Fruit fly (Drosophila melanogaster) whole organism, prepupa: Measurements from ENCODE around the gene CG18649.

ENCODE experiments used
- Blimp-1 ChIP-seq: fragments of 200-800 bp; sonication (Bioruptor generic); optimal IDR thresholded peaks from 3 replicates; lab custom pipeline; 2017; ENCODE audit warnings: missing biosample characterization, missing genetic modification characterization, mild to moderate bottlenecking, moderate library complexity, missing genetic modification reagents
- CG10631 ChIP-seq: fragments of 200-800 bp; sonication (Bioruptor generic); optimal IDR thresholded peaks from 2 replicates; lab custom pipeline; 2016; ENCODE audit warnings: missing biosample characterization, missing genetic modification characterization
- CG10669 ChIP-seq: fragments of 200-800 bp; sonication (Bioruptor generic); optimal IDR thresholded peaks from 3 replicates; lab custom pipeline; 2018; ENCODE audit warnings: missing biosample characterization, mild to moderate bottlenecking, missing genetic modification characterization, moderate library complexity
- CG11902 ChIP-seq: fragments of 200-800 bp; sonication (Bioruptor generic); optimal IDR thresholded peaks from 3 replicates; lab custom pipeline; 2016; ENCODE audit warnings: missing biosample characterization, missing genetic modification characterization
- CG15336 ChIP-seq: fragments of 200-800 bp; sonication (Bioruptor generic); IDR thresholded peaks from 2 replicates; pipeline ENCODE4 v1.3.6; 2022; ENCODE audit warnings: missing biosample characterization, missing genetic modification characterization
- CG1621 ChIP-seq: fragments of 200-800 bp; sonication (Bioruptor generic); optimal IDR thresholded peaks from 3 replicates; lab custom pipeline; 2018; ENCODE audit warnings: missing biosample characterization, mild to moderate bottlenecking, missing genetic modification characterization
- CG16779 ChIP-seq: fragments of 200-800 bp; sonication (Bioruptor generic); optimal IDR thresholded peaks from 3 replicates; lab custom pipeline; 2017; ENCODE audit warnings: missing biosample characterization, mild to moderate bottlenecking, missing genetic modification characterization
- CG3919 ChIP-seq: fragments of 200-800 bp; sonication (Bioruptor generic); optimal IDR thresholded peaks from 3 replicates; lab custom pipeline; 2016; ENCODE audit warnings: missing biosample characterization, missing genetic modification characterization
- CG6276 ChIP-seq: fragments of 200-800 bp; sonication (Bioruptor generic); optimal IDR thresholded peaks from 2 replicates; lab custom pipeline; 2017; ENCODE audit warnings: missing biosample characterization, mild to moderate bottlenecking, missing genetic modification characterization
- CG6792 ChIP-seq: fragments of 200-800 bp; sonication (Bioruptor generic); optimal IDR thresholded peaks from 3 replicates; lab custom pipeline; 2016; ENCODE audit warnings: missing biosample characterization, missing genetic modification characterization
- CG6808 ChIP-seq: fragments of 200-800 bp; sonication (Bioruptor generic); optimal IDR thresholded peaks from 3 replicates; lab custom pipeline; 2017; ENCODE audit warnings: missing biosample characterization, missing genetic modification characterization, mild to moderate bottlenecking, moderate library complexity, missing genetic modification reagents
- CG8119 ChIP-seq: fragments of 200-800 bp; sonication (Bioruptor generic); IDR thresholded peaks from 3 replicates; pipeline ENCODE4 v1.3.6; 2022; ENCODE audit warnings: missing biosample characterization, missing genetic modification characterization
- CG8319 ChIP-seq: fragments of 200-800 bp; sonication (Bioruptor generic); optimal IDR thresholded peaks from 3 replicates; lab custom pipeline; 2016; ENCODE audit warnings: missing biosample characterization, missing genetic modification characterization
- CG9139 ChIP-seq: fragments of 200-800 bp; sonication (Bioruptor generic); optimal IDR thresholded peaks from 3 replicates; lab custom pipeline; 2017; ENCODE audit warnings: missing biosample characterization, mild to moderate bottlenecking, missing genetic modification characterization
- Eip75B ChIP-seq: fragments of 200-800 bp; sonication (Bioruptor generic); optimal IDR thresholded peaks from 3 replicates; lab custom pipeline; 2016; ENCODE audit warnings: missing biosample characterization, missing genetic modification characterization
- Eip78C ChIP-seq: fragments of 200-800 bp; sonication (Bioruptor generic); peaks from one replicate; lab custom pipeline; 2016; ENCODE audit warnings: missing biosample characterization, missing genetic modification characterization
- Ets21C ChIP-seq: fragments of 200-800 bp; sonication (Bioruptor generic); optimal IDR thresholded peaks from 3 replicates; lab custom pipeline; 2016; ENCODE audit warnings: missing biosample characterization, missing genetic modification characterization
- Ets96B ChIP-seq: fragments of 200-800 bp; optimal IDR thresholded peaks from 2 replicates; lab custom pipeline; 2019; ENCODE audit warnings: missing biosample characterization, mild to moderate bottlenecking, missing genetic modification characterization, moderate library complexity
- Gug ChIP-seq: fragments of 200-800 bp; sonication (Bioruptor generic); IDR thresholded peaks from 2 replicates; pipeline ENCODE4 v1.3.6; 2022; ENCODE audit warnings: missing biosample characterization, missing genetic modification characterization
- Hr39 ChIP-seq: fragments of 200-800 bp; sonication (Bioruptor generic); optimal IDR thresholded peaks from 2 replicates; lab custom pipeline; 2016; ENCODE audit warnings: missing biosample characterization, missing genetic modification characterization
- OdsH ChIP-seq: fragments of 200-800 bp; sonication (Bioruptor generic); optimal IDR thresholded peaks from 3 replicates; lab custom pipeline; 2016; ENCODE audit warnings: missing biosample characterization, missing genetic modification characterization
- Smox ChIP-seq: fragments of 200-800 bp; sonication (Bioruptor generic); optimal IDR thresholded peaks from 3 replicates; lab custom pipeline; 2016; ENCODE audit warnings: missing biosample characterization, missing genetic modification characterization
- Sox102F ChIP-seq: fragments of 200-800 bp; sonication (Bioruptor generic); optimal IDR thresholded peaks from 2 replicates; lab custom pipeline; 2016; ENCODE audit warnings: missing biosample characterization, mild to moderate bottlenecking, missing genetic modification characterization
- Sox14 ChIP-seq: fragments of 200-800 bp; sonication (Bioruptor generic); optimal IDR thresholded peaks from 3 replicates; lab custom pipeline; 2016; ENCODE audit warnings: missing biosample characterization, missing genetic modification characterization
- Sox15 ChIP-seq: fragments of 200-800 bp; sonication (Bioruptor generic); optimal IDR thresholded peaks from 3 replicates; lab custom pipeline; 2016; ENCODE audit warnings: missing biosample characterization, missing genetic modification characterization
- achi ChIP-seq: fragments of 200-800 bp; sonication (Bioruptor generic); optimal IDR thresholded peaks from 3 replicates; lab custom pipeline; 2016; ENCODE audit warnings: missing biosample characterization, missing genetic modification characterization
- acj6 ChIP-seq: fragments of 200-800 bp; sonication (Bioruptor generic); optimal IDR thresholded peaks from 3 replicates; lab custom pipeline; 2016; ENCODE audit warnings: missing biosample characterization, missing genetic modification characterization
- dac ChIP-seq: fragments of 200-800 bp; sonication (Bioruptor generic); optimal IDR thresholded peaks from 2 replicates; lab custom pipeline; 2017; ENCODE audit warnings: missing biosample characterization, mild to moderate bottlenecking, missing genetic modification characterization
- dsx ChIP-seq: fragments of 200-800 bp; optimal IDR thresholded peaks from 3 replicates; lab custom pipeline; 2019; ENCODE audit warnings: missing biosample characterization, mild to moderate bottlenecking, missing genetic modification characterization, moderate library complexity; ENCODE audit not compliant: poor library complexity, severe bottlenecking
- fd59A ChIP-seq: fragments of 200-800 bp; sonication (Bioruptor generic); optimal IDR thresholded peaks from 2 replicates; lab custom pipeline; 2017; ENCODE audit warnings: missing biosample characterization, mild to moderate bottlenecking, missing genetic modification characterization, missing genetic modification reagents
- lz ChIP-seq: fragments of 200-800 bp; sonication (Bioruptor generic); optimal IDR thresholded peaks from 3 replicates; lab custom pipeline; 2016; ENCODE audit warnings: missing biosample characterization, missing genetic modification characterization
- net ChIP-seq: fragments of 200-800 bp; sonication (Bioruptor generic); optimal IDR thresholded peaks from 3 replicates; lab custom pipeline; 2016; ENCODE audit warnings: missing biosample characterization, missing genetic modification characterization
- pdm3 ChIP-seq: fragments of 200-800 bp; sonication (Bioruptor generic); optimal IDR thresholded peaks from 3 replicates; lab custom pipeline; 2016; ENCODE audit warnings: missing biosample characterization, missing genetic modification characterization
- salr ChIP-seq, 2 experiments: fragments of 200-800 bp; sonication (Bioruptor generic); optimal IDR thresholded peaks; 3 replicates each; lab custom pipeline; 2016 to 2018; ENCODE audit warnings: missing biosample characterization in 2 of 2, missing genetic modification characterization in 2 of 2, mild to moderate bottlenecking in 1 of 2
- spab ChIP-seq: fragments of 200-800 bp; sonication (Bioruptor generic); optimal IDR thresholded peaks from 2 replicates; lab custom pipeline; 2017; ENCODE audit warnings: missing biosample characterization, mild to moderate bottlenecking, missing genetic modification characterization, missing genetic modification reagents
- svp ChIP-seq: fragments of 200-800 bp; sonication (Bioruptor generic); peaks from one replicate; lab custom pipeline; 2016; ENCODE audit warnings: missing biosample characterization, missing genetic modification characterization

The CG18649 gene

DNA sequence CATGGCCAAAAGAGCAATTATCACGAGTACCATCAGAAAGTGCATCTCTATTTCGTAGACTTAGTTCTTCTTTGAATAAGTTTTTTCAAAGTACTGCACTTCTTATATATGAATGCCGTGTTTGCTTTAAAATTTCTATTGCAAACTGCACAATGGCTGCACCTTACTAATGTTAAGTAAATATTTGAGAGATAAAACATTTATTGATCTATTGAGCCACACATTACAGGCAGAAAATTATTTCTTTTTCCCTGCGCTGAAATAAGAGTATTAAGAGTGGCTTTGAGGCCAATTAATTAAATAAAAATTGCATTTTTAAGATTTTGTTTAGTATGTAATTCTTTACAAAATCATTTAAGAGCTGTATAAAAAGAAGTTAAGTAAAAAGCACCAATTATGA lies 684 bp downstream of the CG18649 start, which contains the start of gene CG43680:
TSS of gene CG43680 (minus strand) at position 101 of the 400 bp plus-strand sequence.
- TF ChIP-seq svp (GFP tag; lab: Kevin White, UChicago) = no peak
- no peak for TF ChIP-seq net
- no peak for TF ChIP-seq Blimp-1 (GFP tag; lab: Kevin White, UChicago)
- no peak for TF ChIP-seq CG6792 (GFP tag; lab: Kevin White, UChicago)
- no peak for TF ChIP-seq CG9139 (GFP tag; lab: Kevin White, UChicago)
- no peak for TF ChIP-seq Sox14
- no peak for TF ChIP-seq fd59A (GFP tag; lab: Kevin White, UChicago)
- TF ChIP-seq Gug (GFP tag; lab: Robert Waterston, UW) = no peak
- TF ChIP-seq CG3919 (GFP tag; lab: Kevin White, UChicago) = no peak
- no peak for TF ChIP-seq Eip75B (GFP tag; lab: Kevin White, UChicago)
- no peak for TF ChIP-seq achi (GFP tag; lab: Kevin White, UChicago)
- TF ChIP-seq CG10631 (GFP tag; lab: Kevin White, UChicago) = no peak
- TF ChIP-seq lz (GFP tag; lab: Kevin White, UChicago) = no peak
- no peak for TF ChIP-seq CG6808 (GFP tag; lab: Kevin White, UChicago)
- TF ChIP-seq CG15336 (GFP tag; lab: Robert Waterston, UW) = no peak

DNA sequence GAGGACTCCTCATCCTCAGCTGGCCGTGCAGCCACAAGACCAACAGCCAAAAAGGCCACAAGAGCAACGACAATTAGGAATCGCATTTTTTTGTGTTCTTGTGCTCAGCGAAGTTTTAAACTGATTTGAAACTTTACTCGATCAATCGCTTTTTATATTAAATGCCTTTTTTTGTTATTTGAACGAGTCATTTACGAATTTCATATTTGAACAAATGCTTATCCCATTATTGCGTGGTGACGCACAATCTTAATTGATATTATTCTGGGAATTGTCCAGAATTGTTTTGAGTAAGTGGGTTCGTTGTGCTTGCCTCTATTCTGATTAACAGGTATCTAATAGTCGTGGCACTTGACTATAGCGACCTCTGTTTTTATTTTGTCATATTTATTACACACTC lies 1.5 kb downstream of the CG18649 start, which contains the start of gene CG13461:
TSS of gene CG13461 (minus strand) at position 101 of the 400 bp plus-strand sequence.
- no peak for TF ChIP-seq CG16779
- TF ChIP-seq CG8319 (GFP tag; lab: Kevin White, UChicago) = no peak
- no peak for TF ChIP-seq CG1621 (tag; lab: Kevin White, UChicago)
- TF ChIP-seq CG15336 (GFP tag; lab: Robert Waterston, UW) = no peak
- no peak for TF ChIP-seq Blimp-1 (GFP tag; lab: Kevin White, UChicago)
- no peak for TF ChIP-seq CG8119 (GFP tag; lab: Robert Waterston, UW)
- no peak for TF ChIP-seq pdm3 (GFP tag; lab: Kevin White, UChicago)
- TF ChIP-seq Eip75B (GFP tag; lab: Kevin White, UChicago) = no peak
- no peak for TF ChIP-seq CG10669 (GFP tag; lab: Kevin White, UChicago)
- TF ChIP-seq CG10631 (GFP tag; lab: Kevin White, UChicago) = no peak
- no peak for TF ChIP-seq dsx (GFP tag; lab: Kevin White, UChicago)

DNA sequence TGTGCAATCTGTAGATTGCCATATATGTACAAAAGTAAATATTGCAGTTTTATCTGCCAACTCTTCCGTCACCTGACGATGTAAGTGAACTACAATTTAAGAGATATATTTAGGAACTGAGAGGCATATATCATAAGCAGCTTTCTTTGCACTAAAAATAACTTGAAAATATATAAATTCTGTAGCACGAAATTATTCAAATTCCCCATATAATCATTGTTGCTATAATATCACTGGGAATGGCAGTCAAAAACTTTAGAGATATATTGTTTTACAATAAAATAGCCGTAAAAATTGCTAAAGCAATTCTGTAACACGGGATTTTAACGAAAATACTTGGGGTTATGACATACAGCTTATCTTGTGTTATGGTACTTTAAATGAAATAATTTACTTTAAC lies 2.6 kb downstream of the CG18649 start, which contains the start of gene CG43679:
TSS of gene CG43679 (minus strand) at position 101 of the 400 bp plus-strand sequence.
- TF ChIP-seq Sox102F (GFP tag; lab: Kevin White, UChicago) (no peak), CG9139 (GFP tag; lab: Kevin White, UChicago) (no peak), Ets21C (GFP tag; lab: Kevin White, UChicago) (no peak), Blimp-1 (GFP tag; lab: Kevin White, UChicago) (no peak), Eip78C (GFP tag; lab: Kevin White, UChicago) (no peak), CG16779 (no peak), Gug (GFP tag; lab: Robert Waterston, UW) (no peak), acj6 (GFP tag; lab: Kevin White, UChicago) (no peak), CG15336 (GFP tag; lab: Robert Waterston, UW) (no peak)

DNA sequence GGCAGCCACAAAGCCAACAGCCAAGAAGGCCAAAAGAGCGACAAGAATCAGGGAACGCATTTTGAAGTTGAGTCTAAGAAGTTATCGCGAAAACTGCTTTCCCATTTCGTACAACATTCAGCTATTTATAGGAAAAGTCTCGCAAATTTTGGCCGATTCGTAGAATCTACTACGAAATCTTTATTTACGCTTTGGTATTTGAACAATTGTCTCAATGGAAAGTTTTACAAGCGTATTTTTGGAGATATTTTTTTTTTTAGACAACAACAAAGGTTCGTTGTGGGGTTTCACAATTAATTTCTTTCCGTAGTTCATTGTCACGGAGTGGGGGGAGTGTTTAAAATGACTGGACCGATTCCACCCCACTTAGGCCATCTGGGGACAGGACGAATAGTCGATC lies 3.2 kb downstream of the CG18649 start, which contains the start of gene CG12310:
TSS of gene CG12310 (minus strand) at position 101 of the 400 bp plus-strand sequence.
- TF ChIP-seq CG6276 (GFP tag; lab: Kevin White, UChicago) (no peak), pdm3 (GFP tag; lab: Kevin White, UChicago) (no peak), Hr39 (GFP tag; lab: Kevin White, UChicago) (no peak), Gug (GFP tag; lab: Robert Waterston, UW) (no peak), svp (GFP tag; lab: Kevin White, UChicago) (no peak), acj6 (GFP tag; lab: Kevin White, UChicago) (no peak), dac (no peak), salr (GFP tag; optimal IDR thresholded peaks at IDR 0.05; lab: Kevin White, UChicago) (no peak), Sox15 (GFP tag; lab: Kevin White, UChicago) (no peak), CG8319 (GFP tag; lab: Kevin White, UChicago) (no peak), OdsH (GFP tag; lab: Kevin White, UChicago) (no peak), spab (GFP tag; lab: Kevin White, UChicago) (no peak), Smox (GFP tag; lab: Kevin White, UChicago) (no peak), CG11902 (GFP tag; lab: Kevin White, UChicago) (no peak), Ets96B (no peak), CG8119 (GFP tag; lab: Robert Waterston, UW) (no peak)
